Worm (Caenorhabditis elegans): ENCODE data around the gene Y81B9A.4.

ce11 chrX:9168239-9168638 is 12.5 kb downstream of the Y81B9A.4 start, which contains the start of gene B0563.9:
- no peak for TF ChIP-seq jun-1 (tag; optimal IDR thresholded peaks at IDR 0.05)
- TF ChIP-seq egl-27 (tag; optimal IDR thresholded peaks at IDR 0.05) = no peak
- no peak for TF ChIP-seq elt-3 (tag; optimal IDR thresholded peaks at IDR 0.05)
- TF ChIP-seq nhr-237 (tag; optimal IDR thresholded peaks at IDR 0.05) = no peak
- TF ChIP-seq mml-1 (tag; optimal IDR thresholded peaks at IDR 0.05) = no peak
- TF ChIP-seq unc-39 (tag; optimal IDR thresholded peaks at IDR 0.05) = no peak
- TF ChIP-seq nhr-77 (tag; optimal IDR thresholded peaks at IDR 0.05) = no peak
- TF ChIP-seq nhr-11 (tag; optimal IDR thresholded peaks at IDR 0.05) = no peak
